Worm (Caenorhabditis elegans): ENCODE data around the gene D2096.11.
A peak's percentile ranks its signal among the peaks of the same experiment; 100 is the strongest.

Gene D2096.11

DNA sequence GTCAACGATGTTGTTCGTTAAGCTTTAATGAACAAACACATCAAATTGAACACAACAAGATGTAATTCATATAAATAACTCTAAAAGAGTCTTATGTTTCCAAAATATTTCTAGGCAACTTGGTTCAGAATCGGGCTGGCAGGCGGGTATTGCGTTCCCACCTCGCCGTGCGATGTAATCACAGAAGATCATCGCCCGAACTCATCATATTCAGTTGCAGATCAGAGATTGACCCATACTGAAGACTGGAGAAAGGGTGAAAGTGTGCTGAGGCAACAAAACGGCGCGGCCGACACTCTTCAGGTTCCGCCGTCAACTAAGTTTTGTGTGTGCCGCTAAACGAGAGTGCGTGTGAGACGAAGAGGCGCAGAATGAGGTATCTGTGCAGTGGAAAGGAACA lies 34.5 kb upstream of the D2096.11 start (continued):
- TF ChIP-seq duxl-1 (tag; optimal IDR thresholded peaks at IDR 0.05; ENCODE audit: poor library complexity) = peak; percentile 80
- peak; percentile 9 for TF ChIP-seq T20F7.1 (GFP tag; optimal IDR thresholded peaks at IDR 0.05)
- TF ChIP-seq Y75B8A.6 (GFP tag; IDR thresholded peaks at IDR 0.05) = peak; percentile 62; the same call in 1 of the 2 replicates
- peak; percentile 73; the same call in 1 of the 2 replicates for TF ChIP-seq ceh-20 (GFP tag; IDR thresholded peaks at IDR 0.05)
- no peak for TF ChIP-seq lin-29 (GFP tag; IDR thresholded peaks at IDR 0.05)
- TF ChIP-seq zip-11 (GFP tag; IDR thresholded peaks at IDR 0.05) = no peak
- TF ChIP-seq F26F4.8 (GFP tag; conservative IDR thresholded peaks at IDR 0.05) = no peak
- peak; percentile 92 for TF ChIP-seq hlh-11 (tag; optimal IDR thresholded peaks at IDR 0.05)
- peak; percentile 2 for TF ChIP-seq nhr-6 (tag; optimal IDR thresholded peaks at IDR 0.05)
- TF ChIP-seq pqm-1 (tag; optimal IDR thresholded peaks at IDR 0.05) = peak; percentile 34
- peak; percentile 55 for TF ChIP-seq dpl-1 (GFP tag; optimal IDR thresholded peaks at IDR 0.05)
- no peak for TF ChIP-seq ctbp-1 (GFP tag; IDR thresholded peaks at IDR 0.05)
- no peak for TF ChIP-seq ceh-62 (tag; optimal IDR thresholded peaks at IDR 0.05)
- TF ChIP-seq lim-7 (GFP tag; IDR thresholded peaks at IDR 0.05) = peak; percentile 68
- peak; percentile 44 for TF ChIP-seq ceh-32 (tag; optimal IDR thresholded peaks at IDR 0.05; ENCODE audit: poor library complexity)
- TF ChIP-seq nhr-28 (tag; optimal IDR thresholded peaks at IDR 0.05) = peak; percentile 88
- TF ChIP-seq mxl-3 (GFP tag; optimal IDR thresholded peaks at IDR 0.05) = peak; percentile 82
- peak; percentile 59 for TF ChIP-seq tra-1 (GFP tag; IDR thresholded peaks at IDR 0.05)
- no peak for TF ChIP-seq D1046.2 (GFP tag; IDR thresholded peaks at IDR 0.05)
- no peak for TF ChIP-seq egl-27 (tag; optimal IDR thresholded peaks at IDR 0.05)
- peak; percentile 94 for TF ChIP-seq spr-1 (tag; optimal IDR thresholded peaks at IDR 0.05)
- no peak for TF ChIP-seq gei-8 (GFP tag; optimal IDR thresholded peaks at IDR 0.05)
- peak; percentile 60 for TF ChIP-seq F37D6.2 (tag; optimal IDR thresholded peaks at IDR 0.05)
- TF ChIP-seq zip-2 (tag; optimal IDR thresholded peaks at IDR 0.05) = peak; percentile 22
- no peak for TF ChIP-seq sdz-12 (GFP tag; optimal IDR thresholded peaks at IDR 0.05)
- peak; percentile 65 for TF ChIP-seq ztf-7 (tag; optimal IDR thresholded peaks at IDR 0.05)
- no peak for TF ChIP-seq set-16 (GFP tag; IDR thresholded peaks at IDR 0.05)
- peak; percentile 78 for TF ChIP-seq lin-13 (GFP tag; optimal IDR thresholded peaks at IDR 0.05)

- TF ChIP-seq nhr-28 (tag; optimal IDR thresholded peaks at IDR 0.05) = no peak
- no peak for TF ChIP-seq zip-2 (tag; optimal IDR thresholded peaks at IDR 0.05)
- TF ChIP-seq dmd-9 (GFP tag; IDR thresholded peaks at IDR 0.05) = no peak
- no peak for TF ChIP-seq F26F4.8 (GFP tag; conservative IDR thresholded peaks at IDR 0.05)
- no peak for TF ChIP-seq ceh-44 (GFP tag; IDR thresholded peaks at IDR 0.05)
- TF ChIP-seq snpc-1.2 (GFP tag; IDR thresholded peaks at IDR 0.05) = no peak
- no peak for TF ChIP-seq unc-130 (GFP tag; optimal IDR thresholded peaks at IDR 0.05)
- TF ChIP-seq F49E8.2 (tag; optimal IDR thresholded peaks at IDR 0.05; ENCODE audit: borderline replicate concordance) = no peak
- no peak for TF ChIP-seq zfp-3 (GFP tag; conservative IDR thresholded peaks at IDR 0.05)
- TF ChIP-seq nhr-237 (tag; optimal IDR thresholded peaks at IDR 0.05) = no peak
- TF ChIP-seq hlh-30 (tag; optimal IDR thresholded peaks at IDR 0.05; ENCODE audit: insufficient read depth) = no peak
- TF ChIP-seq ceh-62 (tag; optimal IDR thresholded peaks at IDR 0.05) = no peak
Measured at ce11 chrIV:8426537-8426936, 32.5 kb upstream of the D2096.11 start, which contains the start of the genes T26A8.3 and tmem-231. Gene T26A8.3 (minus strand): TSS chrIV:8426637. Gene tmem-231 (plus strand): TSS chrIV:8426785.

DNA sequence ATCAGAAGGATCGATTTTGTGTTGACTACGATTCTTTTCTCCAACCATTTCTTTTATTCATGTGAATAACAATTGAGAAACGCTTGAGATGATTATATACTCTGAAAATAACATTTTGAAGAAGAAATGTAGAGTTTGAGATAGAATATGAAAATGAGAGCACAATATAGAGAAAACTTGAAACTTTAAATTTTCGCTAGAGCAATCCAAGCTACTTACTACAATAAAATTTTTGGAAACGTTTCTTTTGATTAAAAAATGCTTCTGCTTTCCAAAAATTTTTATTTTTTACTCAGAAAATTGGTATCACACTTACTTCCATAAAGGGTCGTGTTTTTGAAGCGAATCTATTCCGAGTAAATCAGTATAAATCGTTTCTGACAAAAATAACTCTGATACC lies 27.0 kb upstream of the D2096.11 start, which contains the start of gene M116.5:
M116.5 (minus strand) TSS at position 101 of the 400 bp plus-strand sequence.
- no peak for TF ChIP-seq hlh-30 (tag; optimal IDR thresholded peaks at IDR 0.05; ENCODE audit: insufficient read depth)
- TF ChIP-seq hif-1 (tag; optimal IDR thresholded peaks at IDR 0.05) = no peak
- TF ChIP-seq duxl-1 (tag; optimal IDR thresholded peaks at IDR 0.05; ENCODE audit: poor library complexity) = no peak
- TF ChIP-seq ceh-20 (GFP tag; IDR thresholded peaks at IDR 0.05) = no peak
- no peak for TF ChIP-seq dpl-1 (GFP tag; optimal IDR thresholded peaks at IDR 0.05)
- TF ChIP-seq dmd-8 (GFP tag; IDR thresholded peaks at IDR 0.05) = no peak
- TF ChIP-seq dmd-6 (GFP tag; IDR thresholded peaks at IDR 0.05) = no peak
- TF ChIP-seq nhr-11 (tag; optimal IDR thresholded peaks at IDR 0.05) = no peak
- TF ChIP-seq php-3 (GFP tag; IDR thresholded peaks at IDR 0.05) = no peak
- no peak for TF ChIP-seq unc-39 (tag; optimal IDR thresholded peaks at IDR 0.05)
- no peak for TF ChIP-seq ceh-44 (GFP tag; IDR thresholded peaks at IDR 0.05)
